Fruit fly (Drosophila melanogaster) whole organism, wandering third instar larva: ENCODE data around the gene Nup358.

Source experiments
- CG32264 ChIP-seq: fragments of 200-800 bp; sonication (Bioruptor generic); optimal IDR thresholded peaks from 2 replicates; lab custom pipeline; 2016; ENCODE audit warnings: missing biosample characterization, missing genetic modification characterization
- CrebA ChIP-seq: fragments of 200-800 bp; sonication (Bioruptor generic); optimal IDR thresholded peaks from 2 replicates; lab custom pipeline; 2016; ENCODE audit warnings: missing biosample characterization, mild to moderate bottlenecking, missing genetic modification characterization, borderline replicate concordance
- Hr78 ChIP-seq: fragments of >200 bp; optimal IDR thresholded peaks from 2 replicates; lab custom pipeline; 2017; ENCODE audit warnings: missing biosample characterization, missing genetic modification characterization
- Hr83 ChIP-seq: fragments of 200-300 bp; sonication (Bioruptor generic); optimal IDR thresholded peaks from 2 replicates; lab custom pipeline; 2016; ENCODE audit warnings: missing biosample characterization, mild to moderate bottlenecking, missing genetic modification characterization, moderate library complexity; ENCODE audit not compliant: poor library complexity, severe bottlenecking
- Myc ChIP-seq: fragments of >200 bp; optimal IDR thresholded peaks from 2 replicates; lab custom pipeline; 2017
- OdsH ChIP-seq: fragments of 200-800 bp; sonication (Bioruptor generic); optimal IDR thresholded peaks from 2 replicates; lab custom pipeline; 2016; ENCODE audit warnings: missing biosample characterization, mild to moderate bottlenecking, missing genetic modification characterization
- br ChIP-seq: fragments of 200-800 bp; sonication (Bioruptor generic); optimal IDR thresholded peaks from 2 replicates; lab custom pipeline; 2016; ENCODE audit warnings: missing biosample characterization, missing genetic modification characterization
- brk ChIP-seq: fragments of 200-800 bp; sonication (Bioruptor generic); optimal IDR thresholded peaks from 2 replicates; lab custom pipeline; 2016; ENCODE audit warnings: missing biosample characterization, mild to moderate bottlenecking, missing genetic modification characterization
- pan ChIP-seq: fragments of >200 bp; optimal IDR thresholded peaks from 2 replicates; lab custom pipeline; 2017
- psq ChIP-seq: fragments of 200-800 bp; sonication (Bioruptor generic); optimal IDR thresholded peaks from 3 replicates; lab custom pipeline; 2017; ENCODE audit warnings: missing biosample characterization, mild to moderate bottlenecking, missing genetic modification characterization, moderate library complexity
- rgr ChIP-seq: fragments of 200-800 bp; sonication (Bioruptor generic); optimal IDR thresholded peaks from 3 replicates; lab custom pipeline; 2016; ENCODE audit warnings: missing biosample characterization, mild to moderate bottlenecking, missing genetic modification characterization
- sv ChIP-seq: fragments of 200-800 bp; sonication (Bioruptor generic); optimal IDR thresholded peaks from 3 replicates; lab custom pipeline; 2016; ENCODE audit warnings: missing biosample characterization, missing genetic modification characterization
- usp ChIP-seq: fragments of >200 bp; optimal IDR thresholded peaks from 2 replicates; lab custom pipeline; 2017; ENCODE audit warnings: missing biosample characterization, missing genetic modification characterization

DNA sequence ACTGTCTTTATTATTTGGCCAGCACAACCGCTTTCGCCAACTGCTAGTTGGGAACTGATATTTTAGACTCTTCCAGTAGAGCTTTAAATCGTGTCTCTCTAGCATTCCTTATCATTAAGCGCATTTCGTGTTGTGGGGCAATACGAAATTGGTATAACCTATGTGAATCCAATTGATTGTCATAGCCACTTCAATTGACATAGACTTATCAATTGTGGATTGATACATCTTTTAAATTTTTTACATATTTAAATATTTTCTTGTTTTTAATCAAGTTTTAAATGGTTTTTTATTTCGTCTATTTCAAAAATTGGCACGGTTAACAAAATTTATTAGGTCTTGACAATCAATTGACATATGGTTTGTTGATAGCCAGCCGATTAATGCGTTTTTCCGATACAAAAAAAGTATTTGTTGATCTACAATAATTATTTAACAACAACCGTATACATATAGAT is 50.4 kb downstream of the Nup358 start, which contains the start of gene CG31288:
- no peak for TF ChIP-seq Hr83 (GFP tag; lab: Kevin White, UChicago)
- no peak for TF ChIP-seq rgr (GFP tag; lab: Kevin White, UChicago)
- TF ChIP-seq usp (GFP tag; lab: Kevin White, UChicago): no peak
- TF ChIP-seq OdsH: no peak
- TF ChIP-seq brk (GFP tag; lab: Kevin White, UChicago): no peak
- no peak for TF ChIP-seq psq
- no peak for TF ChIP-seq pan (lab: Kevin White, UChicago)
- no peak for TF ChIP-seq br (GFP tag; lab: Kevin White, UChicago)
- TF ChIP-seq sv (GFP tag; lab: Kevin White, UChicago): no peak
- no peak for TF ChIP-seq CG32264 (GFP tag; lab: Kevin White, UChicago)
- TF ChIP-seq CrebA (GFP tag; lab: Kevin White, UChicago): no peak
- TF ChIP-seq Hr78: no peak
- no peak for TF ChIP-seq Myc (lab: Kevin White, UChicago)
